Fruit fly (Drosophila melanogaster) whole organism, embryonic: ENCODE results near the gene EndoGI.
A peak's percentile ranks its signal among the peaks of the same experiment; 100 is the strongest.

ENCODE experiments used
- CG12155 ChIP-seq: fragments of 200-800 bp; sonication (Bioruptor generic); optimal IDR thresholded peaks from 3 replicates; lab custom pipeline; 2016; ENCODE audit warnings: missing biosample characterization, missing genetic modification characterization
- CG12744 ChIP-seq: fragments of 200-800 bp; sonication (Bioruptor generic); optimal IDR thresholded peaks from 2 replicates; lab custom pipeline; 2016; ENCODE audit warnings: missing biosample characterization, missing genetic modification characterization
- CG14014 ChIP-seq: fragments of 200-800 bp; sonication (Bioruptor generic); IDR thresholded peaks from 2 replicates; pipeline ENCODE4 v1.3.6; 2022; ENCODE audit warnings: missing biosample characterization, missing genetic modification characterization
- CG14441 ChIP-seq: fragments of 200-800 bp; sonication (Bioruptor generic); IDR thresholded peaks from 2 replicates; pipeline ENCODE4 v1.3.6; 2022; ENCODE audit warnings: missing biosample characterization, missing genetic modification characterization
- CG17802 ChIP-seq: fragments of 200-800 bp; sonication (Bioruptor generic); optimal IDR thresholded peaks from 2 replicates; lab custom pipeline; 2018; ENCODE audit warnings: missing biosample characterization, mild to moderate bottlenecking, missing genetic modification characterization, moderate library complexity
- CG31388 ChIP-seq: fragments of 200-800 bp; sonication (Bioruptor generic); optimal IDR thresholded peaks from 2 replicates; lab custom pipeline; 2016; ENCODE audit warnings: missing biosample characterization, missing genetic modification characterization
- CG32772 ChIP-seq: fragments of 200-800 bp; sonication (Bioruptor generic); IDR thresholded peaks from 2 replicates; pipeline ENCODE4 v1.3.6; 2022; ENCODE audit warnings: missing biosample characterization, missing genetic modification characterization
- CG34422 ChIP-seq: fragments of 200-800 bp; sonication (Bioruptor generic); IDR thresholded peaks from 3 replicates; pipeline ENCODE4 v1.3.6; 2022; ENCODE audit warnings: missing biosample characterization, missing genetic modification characterization
- CG3847 ChIP-seq: fragments of 200-800 bp; sonication (Bioruptor generic); IDR thresholded peaks from 2 replicates; pipeline ENCODE4 v1.3.6; 2022; ENCODE audit warnings: missing biosample characterization, missing genetic modification characterization
- CG4360 ChIP-seq: fragments of 200-800 bp; sonication (Bioruptor generic); IDR thresholded peaks from 2 replicates; pipeline ENCODE4 v1.3.6; 2022; ENCODE audit warnings: missing biosample characterization, missing genetic modification characterization
- CG4820 ChIP-seq: fragments of 200-800 bp; sonication (Bioruptor generic); optimal IDR thresholded peaks from 3 replicates; lab custom pipeline; 2016; ENCODE audit warnings: missing biosample characterization, missing genetic modification characterization
- CG7271 ChIP-seq: fragments of 200-800 bp; sonication (Bioruptor generic); optimal IDR thresholded peaks from 2 replicates; lab custom pipeline; 2018; ENCODE audit warnings: missing biosample characterization, mild to moderate bottlenecking, missing genetic modification characterization, moderate library complexity
- CG7372 ChIP-seq: fragments of 200-800 bp; sonication (Bioruptor generic); IDR thresholded peaks from 2 replicates; pipeline ENCODE4 v1.3.6; 2022; ENCODE audit warnings: missing biosample characterization, missing genetic modification characterization
- CG8478 ChIP-seq: fragments of >200 bp; optimal IDR thresholded peaks from 2 replicates; lab custom pipeline; 2018
- CG8944 ChIP-seq: fragments of 200-800 bp; sonication (Bioruptor generic); optimal IDR thresholded peaks from 3 replicates; lab custom pipeline; 2016; ENCODE audit warnings: missing biosample characterization, missing genetic modification characterization
- CoRest ChIP-seq: fragments of 200-800 bp; sonication (Bioruptor generic); optimal IDR thresholded peaks from 3 replicates; lab custom pipeline; 2018; ENCODE audit warnings: missing biosample characterization, mild to moderate bottlenecking, missing genetic modification characterization, moderate library complexity
- CrebB ChIP-seq: fragments of 200-800 bp; sonication (Bioruptor generic); optimal IDR thresholded peaks from 3 replicates; lab custom pipeline; 2018; ENCODE audit warnings: missing biosample characterization, mild to moderate bottlenecking, missing genetic modification characterization
- D ChIP-seq, 2 experiments: fragments of 200-800 bp in 1 of 2; fragments of >200 bp in 1 of 2; sonication (Bioruptor generic) in 1 of 2; optimal IDR thresholded peaks; 2 replicates in 1 of 2; 3 replicates in 1 of 2; lab custom pipeline; 2017; ENCODE audit warnings: mild to moderate bottlenecking in 1 of 2, missing biosample characterization in 1 of 2, missing genetic modification characterization in 1 of 2, missing genetic modification reagents in 1 of 2
- Deaf1 ChIP-seq: fragments of 200-800 bp; optimal IDR thresholded peaks from 3 replicates; lab custom pipeline; 2019; ENCODE audit warnings: missing biosample characterization, mild to moderate bottlenecking, missing genetic modification characterization, moderate library complexity
- Dfd ChIP-seq, 2 experiments: fragments of >200 bp; optimal IDR thresholded peaks; 2 replicates each; lab custom pipeline; 2017; ENCODE audit warnings: missing biosample characterization in 2 of 2, missing genetic modification characterization in 2 of 2
- Drgx ChIP-seq: fragments of 200-800 bp; sonication (Bioruptor generic); IDR thresholded peaks from 2 replicates; pipeline ENCODE4 v1.3.6; 2022; ENCODE audit warnings: missing biosample characterization, missing genetic modification characterization
- Ets65A ChIP-seq: fragments of 200-800 bp; sonication (Bioruptor generic); peaks from one replicate; lab custom pipeline; 2016; ENCODE audit warnings: missing biosample characterization, missing genetic modification characterization
- Fer3 ChIP-seq: fragments of 200-800 bp; sonication (Bioruptor generic); optimal IDR thresholded peaks from 2 replicates; lab custom pipeline; 2018; ENCODE audit warnings: missing biosample characterization, mild to moderate bottlenecking, missing genetic modification characterization, moderate library complexity
- HLH4C ChIP-seq: fragments of 200-800 bp; sonication (Bioruptor generic); IDR thresholded peaks from 3 replicates; pipeline ENCODE4 v1.3.6; 2022; ENCODE audit warnings: missing biosample characterization, missing genetic modification characterization; ENCODE audit not compliant: partially characterized antibody
- HLH54F ChIP-seq: fragments of 200-800 bp; sonication (Bioruptor generic); optimal IDR thresholded peaks from 3 replicates; lab custom pipeline; 2016; ENCODE audit warnings: missing biosample characterization, missing genetic modification characterization
- Kr ChIP-seq: fragments of 200-800 bp; sonication (Bioruptor generic); optimal IDR thresholded peaks from 2 replicates; lab custom pipeline; 2017; ENCODE audit warnings: missing biosample characterization, mild to moderate bottlenecking, missing genetic modification characterization
- Max ChIP-seq: fragments of 200-800 bp; sonication (Bioruptor generic); optimal IDR thresholded peaks from 2 replicates; lab custom pipeline; 2016; ENCODE audit warnings: missing biosample characterization, mild to moderate bottlenecking, missing genetic modification characterization
- Med ChIP-seq: fragments of 200-800 bp; sonication (Bioruptor generic); peaks from one replicate; lab custom pipeline; 2016; ENCODE audit warnings: missing biosample characterization, missing genetic modification characterization, mild to moderate bottlenecking, inconsistent platforms, moderate library complexity
- Meics ChIP-seq: fragments of 200-800 bp; sonication (Bioruptor generic); optimal IDR thresholded peaks from 2 replicates; lab custom pipeline; 2017; ENCODE audit warnings: missing biosample characterization, mild to moderate bottlenecking, missing genetic modification characterization
- Neu2 ChIP-seq: fragments of 200-800 bp; sonication (Bioruptor generic); optimal IDR thresholded peaks from 3 replicates; lab custom pipeline; 2016; ENCODE audit warnings: missing biosample characterization, missing genetic modification characterization, borderline replicate concordance
- Ptx1 ChIP-seq: fragments of 200-800 bp; sonication (Bioruptor generic); IDR thresholded peaks from 2 replicates; pipeline ENCODE4 v1.3.6; 2022; ENCODE audit warnings: missing biosample characterization, missing genetic modification characterization
- Rx ChIP-seq: fragments of 200-800 bp; sonication (Bioruptor generic); IDR thresholded peaks from 2 replicates; pipeline ENCODE4 v1.3.6; 2022; ENCODE audit warnings: missing biosample characterization, missing genetic modification characterization
- Taf1 ChIP-seq: fragments of 200-800 bp; sonication (Bioruptor generic); IDR thresholded peaks from 2 replicates; pipeline ENCODE4 v1.3.6; 2022; ENCODE audit warnings: missing biosample characterization, missing genetic modification characterization
- ac ChIP-seq: fragments of 200-800 bp; sonication (Bioruptor generic); optimal IDR thresholded peaks from 3 replicates; lab custom pipeline; 2017; ENCODE audit warnings: missing biosample characterization, mild to moderate bottlenecking, missing genetic modification characterization
- ara ChIP-seq: fragments of 200-800 bp; sonication (Bioruptor generic); IDR thresholded peaks from 2 replicates; pipeline ENCODE4 v1.3.6; 2022; ENCODE audit warnings: missing biosample characterization, missing genetic modification characterization
- chif ChIP-seq, 2 experiments: fragments of 200-800 bp; sonication (Bioruptor generic); optimal IDR thresholded peaks; 3 replicates each; lab custom pipeline; 2016; ENCODE audit warnings: missing biosample characterization in 2 of 2, missing genetic modification characterization in 2 of 2
- dan ChIP-seq: fragments of 200-800 bp; sonication (Bioruptor generic); IDR thresholded peaks from 2 replicates; pipeline ENCODE4 v1.3.6; 2022; ENCODE audit warnings: missing biosample characterization, missing genetic modification characterization
- gsb-n ChIP-seq: fragments of 200-800 bp; sonication (Bioruptor generic); optimal IDR thresholded peaks from 3 replicates; lab custom pipeline; 2018; ENCODE audit warnings: missing biosample characterization, mild to moderate bottlenecking, missing genetic modification characterization
- hth ChIP-seq: fragments of >200 bp; optimal IDR thresholded peaks from 2 replicates; lab custom pipeline; 2017; ENCODE audit warnings: inconsistent platforms
- lov ChIP-seq, 2 experiments: fragments of 200-800 bp in 1 of 2; fragments of >200 bp in 1 of 2; sonication (Bioruptor generic) in 1 of 2; IDR thresholded peaks in 1 of 2; optimal IDR thresholded peaks in 1 of 2; 2 replicates in 1 of 2; 3 replicates in 1 of 2; pipeline versions ENCODE4 v1.3.6 to Lab custom; 2017 to 2022; ENCODE audit warnings: missing biosample characterization in 1 of 2, missing genetic modification characterization in 1 of 2
- mirr ChIP-seq: fragments of 200-800 bp; sonication (Bioruptor generic); optimal IDR thresholded peaks from 3 replicates; lab custom pipeline; 2018; ENCODE audit warnings: missing biosample characterization, mild to moderate bottlenecking, missing genetic modification characterization
- phol ChIP-seq: fragments of 200-800 bp; sonication (Bioruptor generic); optimal IDR thresholded peaks from 3 replicates; lab custom pipeline; 2018; ENCODE audit warnings: missing biosample characterization, mild to moderate bottlenecking, missing genetic modification characterization, moderate library complexity
- prd ChIP-seq, 3 experiments: fragments of >200 bp in 2 of 3; fragments of 200-800 bp in 1 of 3; sonication (Bioruptor generic) in 1 of 3; optimal IDR thresholded peaks in 2 of 3; IDR thresholded peaks in 1 of 3; 2 replicates in 2 of 3; 3 replicates in 1 of 3; pipeline versions ENCODE4 v1.3.6 to Lab custom; 2017 to 2022; ENCODE audit warnings: missing biosample characterization in 1 of 3, missing genetic modification characterization in 1 of 3
- psq ChIP-seq: fragments of 200-800 bp; sonication (Bioruptor generic); optimal IDR thresholded peaks from 2 replicates; lab custom pipeline; 2017; ENCODE audit warnings: missing biosample characterization, missing genetic modification characterization
- ro ChIP-seq: fragments of 200-800 bp; sonication (Bioruptor generic); IDR thresholded peaks from 2 replicates; pipeline ENCODE4 v1.3.6; 2022; ENCODE audit warnings: missing biosample characterization, missing genetic modification characterization
- run ChIP-seq: fragments of 200-800 bp; sonication (Bioruptor generic); optimal IDR thresholded peaks from 3 replicates; lab custom pipeline; 2018; ENCODE audit warnings: missing biosample characterization, mild to moderate bottlenecking, missing genetic modification characterization
- schlank ChIP-seq: fragments of 200-800 bp; sonication (Bioruptor generic); optimal IDR thresholded peaks from 2 replicates; lab custom pipeline; 2018; ENCODE audit warnings: missing biosample characterization, mild to moderate bottlenecking, missing genetic modification characterization
- sens ChIP-seq: fragments of 200-800 bp; sonication (Bioruptor generic); peaks from one replicate; lab custom pipeline; 2016; ENCODE audit warnings: missing biosample characterization, missing genetic modification characterization
- so ChIP-seq: fragments of 200-800 bp; sonication (Bioruptor generic); IDR thresholded peaks from 3 replicates; pipeline ENCODE4 v1.3.6; 2022; ENCODE audit warnings: missing biosample characterization, missing genetic modification characterization
- sug ChIP-seq: fragments of 200-800 bp; optimal IDR thresholded peaks from 2 replicates; lab custom pipeline; 2019; ENCODE audit warnings: missing biosample characterization, mild to moderate bottlenecking, missing genetic modification characterization, moderate library complexity
- tll ChIP-seq, 2 experiments: fragments of 200-800 bp in 1 of 2; fragments of >200 bp in 1 of 2; sonication (Bioruptor generic) in 1 of 2; optimal IDR thresholded peaks; 2 replicates each; lab custom pipeline; 2017 to 2019; ENCODE audit warnings: missing biosample characterization in 2 of 2, missing genetic modification characterization in 2 of 2, mild to moderate bottlenecking in 1 of 2, moderate library complexity in 1 of 2
- zfh2 ChIP-seq: fragments of 200-800 bp; sonication (Bioruptor generic); optimal IDR thresholded peaks from 2 replicates; lab custom pipeline; 2016; ENCODE audit warnings: missing biosample characterization, missing genetic modification characterization

The EndoGI gene

DNA sequence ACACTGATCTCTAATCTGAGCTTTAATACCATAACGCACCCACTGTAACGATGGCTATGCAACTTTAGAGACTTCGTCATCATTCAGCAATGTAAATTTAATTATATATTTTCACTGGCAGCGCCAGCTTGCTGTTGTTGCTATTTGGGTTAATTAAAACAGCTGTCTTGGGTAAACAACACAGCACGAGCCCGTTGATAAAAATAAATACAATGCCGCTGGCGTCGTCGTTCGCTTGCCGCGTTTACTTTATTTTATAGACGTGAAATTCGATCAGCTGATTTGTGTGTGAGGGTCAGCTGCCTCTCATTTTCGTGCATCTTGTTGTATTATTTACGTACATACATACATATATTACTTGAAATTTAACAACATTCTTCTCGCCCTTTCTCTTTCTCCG is 15.2 kb downstream of the EndoGI start (continued):
- TF ChIP-seq Neu2 (GFP tag; lab: Kevin White, UChicago), result no peak
- TF ChIP-seq HLH4C (GFP tag; lab: Robert Waterston, UW), result no peak
- TF ChIP-seq gsb-n (tag; lab: Kevin White, UChicago), result no peak
- no peak for TF ChIP-seq schlank (tag; lab: Kevin White, UChicago)
- TF ChIP-seq CoRest (tag; lab: Kevin White, UChicago), result peak; percentile 8
- peak; percentile 50 for TF ChIP-seq Meics (GFP tag; lab: Kevin White, UChicago)
- TF ChIP-seq CG14014 (GFP tag; lab: Robert Waterston, UW), result peak; percentile 46; the same call in 1 of the 2 replicates
- no peak for TF ChIP-seq CG12155 (GFP tag; lab: Kevin White, UChicago)
- no peak for TF ChIP-seq CG12744 (GFP tag; lab: Kevin White, UChicago)
- TF ChIP-seq HLH54F (GFP tag; lab: Kevin White, UChicago), result no peak
- TF ChIP-seq prd (optimal IDR thresholded peaks at IDR 0.05; lab: Kevin White, UChicago), result no peak
- TF ChIP-seq prd (GFP tag; IDR thresholded peaks at IDR 0.05; lab: Robert Waterston, UW), result no peak
- no peak for TF ChIP-seq Rx (GFP tag; lab: Robert Waterston, UW)
- peak; percentile 56 for TF ChIP-seq mirr
- no peak for TF ChIP-seq zfh2 (GFP tag; lab: Kevin White, UChicago)
- TF ChIP-seq tll (GFP tag; optimal IDR thresholded peaks at IDR 0.05; lab: Kevin White, UChicago), result no peak
- TF ChIP-seq Deaf1 (tag; lab: Kevin White, UChicago), result no peak
- no peak for TF ChIP-seq CG17802 (tag; lab: Kevin White, UChicago)
- TF ChIP-seq psq (GFP tag; lab: Kevin White, UChicago), result no peak
- TF ChIP-seq Med, result peak; percentile 83
- TF ChIP-seq CG4820 (GFP tag; lab: Kevin White, UChicago), result no peak
- TF ChIP-seq Fer3 (tag; lab: Kevin White, UChicago), result peak; percentile 8
- no peak for TF ChIP-seq Taf1 (GFP tag; lab: Robert Waterston, UW)
- TF ChIP-seq Max (GFP tag; lab: Kevin White, UChicago), result peak; percentile 30
- TF ChIP-seq so (GFP tag; lab: Robert Waterston, UW), result peak; percentile 54; the same call in 2 of the 3 replicates
- no peak for TF ChIP-seq ro (GFP tag; lab: Robert Waterston, UW)
- no peak for TF ChIP-seq CG3847
- no peak for TF ChIP-seq ara (GFP tag; lab: Robert Waterston, UW)
- TF ChIP-seq CG8478 (lab: Kevin White, UChicago), result no peak
- TF ChIP-seq Kr (GFP tag; lab: Kevin White, UChicago), result no peak
- no peak for TF ChIP-seq Ets65A
- TF ChIP-seq CG7372, result no peak
- no peak for TF ChIP-seq lov (optimal IDR thresholded peaks at IDR 0.05; lab: Kevin White, UChicago)
- TF ChIP-seq lov (GFP tag; IDR thresholded peaks at IDR 0.05; lab: Robert Waterston, UW), result no peak
- no peak for TF ChIP-seq hth (lab: Kevin White, UChicago)

dm6 chr2L:16273439-16273838 is 16.0 kb downstream of the EndoGI start:
- TF ChIP-seq dan (GFP tag; lab: Robert Waterston, UW), result no peak
- peak; percentile 20 for TF ChIP-seq sens
- no peak for TF ChIP-seq chif (GFP tag; optimal IDR thresholded peaks at IDR 0.05; lab: Kevin White, UChicago)
- 0 out of 2 replicates have a peak, but pooled peaks have one; percentile 6 for TF ChIP-seq CG4360 (GFP tag; lab: Robert Waterston, UW)
- no peak for TF ChIP-seq CG8944
- TF ChIP-seq ac, result no peak
- TF ChIP-seq Dfd (GFP tag; optimal IDR thresholded peaks at IDR 0.05; lab: Kevin White, UChicago), result no peak
- no peak for TF ChIP-seq Drgx (GFP tag; lab: Robert Waterston, UW)
- TF ChIP-seq CG31388 (GFP tag; lab: Kevin White, UChicago), result no peak
- no peak for TF ChIP-seq CrebB (tag; lab: Kevin White, UChicago)
- no peak for TF ChIP-seq CG32772 (GFP tag; lab: Robert Waterston, UW)
- TF ChIP-seq run (tag; lab: Kevin White, UChicago), result no peak
- TF ChIP-seq sug (tag; lab: Kevin White, UChicago), result peak; percentile 1
- no peak for TF ChIP-seq Ptx1 (GFP tag; lab: Robert Waterston, UW)
- TF ChIP-seq CG7271, result no peak
- TF ChIP-seq CG34422, result peak; percentile 9; the same call in 1 of the 3 replicates
- no peak for TF ChIP-seq phol
- no peak for TF ChIP-seq D (optimal IDR thresholded peaks at IDR 0.05; lab: Kevin White, UChicago)
- no peak for TF ChIP-seq D (GFP tag; optimal IDR thresholded peaks at IDR 0.05; lab: Kevin White, UChicago)
- no peak for TF ChIP-seq CG14441 (GFP tag; lab: Robert Waterston, UW)
